Fruit fly (Drosophila melanogaster) S2 (cell line): ENCODE data around the gene CG13454.

ENCODE experiments used
- CG8478 ChIP-seq: fragments of >200 bp; optimal IDR thresholded peaks from 2 replicates; lab custom pipeline; 2018
- CTCF ChIP-seq, 2 experiments: fragments of >200 bp; optimal IDR thresholded peaks; 2 replicates each; lab custom pipeline; 2018

DNA sequence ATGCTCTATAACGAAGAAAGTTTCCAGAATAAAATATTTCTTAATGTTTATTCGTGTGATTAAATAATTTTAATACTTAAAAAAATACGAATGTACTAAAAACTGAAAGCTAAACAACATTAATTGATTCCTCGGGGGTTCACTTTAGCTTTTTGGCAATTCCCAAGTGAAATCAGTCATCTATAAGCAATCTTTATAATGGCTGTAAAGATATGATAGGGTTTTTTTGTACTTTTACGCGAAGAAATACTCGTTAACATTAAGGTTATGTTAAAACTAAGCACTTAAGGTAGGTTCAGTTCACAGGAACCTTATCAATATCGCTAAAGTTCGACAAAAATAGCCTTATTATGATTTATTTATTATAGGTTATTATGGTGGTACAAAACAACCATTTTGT lies 3.1 kb upstream of the CG13454 start:
- no peak for TF ChIP-seq CG8478 (lab: Kevin White, UChicago)
- TF ChIP-seq CTCF (optimal IDR thresholded peaks at IDR 0.05; lab: Kevin White, UChicago): no peak
